Worm (Caenorhabditis elegans) whole organism, late embryonic: ENCODE data around the gene msp-40.

Source experiments
- C38D4.7 ChIP-seq: fragments of 200-800 bp; sonication (Bioruptor generic); optimal IDR thresholded peaks from 2 replicates; lab custom pipeline; 2018; ENCODE audit warnings: mild to moderate bottlenecking, missing genetic modification characterization, moderate library complexity, missing compliant biosample characterization
- F13H6.1 ChIP-seq: sonication (generic microtip); optimal IDR thresholded peaks from 2 replicates; lab custom pipeline; 2016; ENCODE audit warnings: missing genetic modification characterization, missing compliant biosample characterization
- K02D7.2 ChIP-seq: sonication (generic microtip); optimal IDR thresholded peaks from 2 replicates; lab custom pipeline; 2017; ENCODE audit warnings: mild to moderate bottlenecking, missing genetic modification characterization, missing compliant biosample characterization
- K09A11.1 ChIP-seq: sonication (generic microtip); optimal IDR thresholded peaks from 2 replicates; lab custom pipeline; 2017; ENCODE audit warnings: antibody characterized with exemption, mild to moderate bottlenecking, missing genetic modification characterization, missing compliant biosample characterization; ENCODE audit not compliant: insufficient read depth
- ahr-1 ChIP-seq: sonication (generic microtip); optimal IDR thresholded peaks from 2 replicates; lab custom pipeline; 2016; ENCODE audit warnings: missing genetic modification characterization, missing compliant biosample characterization
- ama-1 ChIP-seq: fragments of 150-350 bp; optimal IDR thresholded peaks from 2 replicates; lab custom pipeline; 2014
- ceh-22 ChIP-seq: sonication (generic microtip); optimal IDR thresholded peaks from 2 replicates; lab custom pipeline; 2017; ENCODE audit warnings: missing biosample characterization, missing genetic modification characterization
- ceh-34 ChIP-seq: sonication (generic microtip); optimal IDR thresholded peaks from 2 replicates; lab custom pipeline; 2016; ENCODE audit warnings: mild to moderate bottlenecking, missing genetic modification characterization, missing compliant biosample characterization
- che-1 ChIP-seq: sonication (generic microtip); optimal IDR thresholded peaks from 2 replicates; lab custom pipeline; 2016; ENCODE audit warnings: mild to moderate bottlenecking, missing genetic modification characterization, missing compliant biosample characterization
- elt-2 ChIP-seq: sonication (generic microtip); optimal IDR thresholded peaks from 2 replicates; lab custom pipeline; 2016; ENCODE audit warnings: missing genetic modification reagents, missing genetic modification characterization, missing compliant biosample characterization
- eyg-1 ChIP-seq: sonication (generic microtip); optimal IDR thresholded peaks from 2 replicates; lab custom pipeline; 2016; ENCODE audit warnings: missing genotype, missing genetic modification characterization, missing compliant biosample characterization
- hlh-30 ChIP-seq: sonication (generic microtip); optimal IDR thresholded peaks from 2 replicates; lab custom pipeline; 2017; ENCODE audit warnings: antibody characterized with exemption, missing genetic modification characterization, missing compliant biosample characterization; ENCODE audit not compliant: insufficient read depth
- mec-3 ChIP-seq: sonication (generic microtip); optimal IDR thresholded peaks from 2 replicates; lab custom pipeline; 2016; ENCODE audit warnings: borderline replicate concordance, missing genetic modification characterization, missing compliant biosample characterization
- odd-2 ChIP-seq: sonication (generic microtip); optimal IDR thresholded peaks from 2 replicates; lab custom pipeline; 2017; ENCODE audit warnings: antibody characterized with exemption, mild to moderate bottlenecking, missing genetic modification characterization, missing compliant biosample characterization
- pag-3 ChIP-seq: sonication (generic microtip); optimal IDR thresholded peaks from 2 replicates; lab custom pipeline; 2016; ENCODE audit warnings: missing compliant biosample characterization, missing genetic modification characterization, borderline replicate concordance
- pha-4 ChIP-seq: fragments of 150-350 bp; optimal IDR thresholded peaks from 2 replicates; lab custom pipeline; 2018; ENCODE audit warnings: missing biosample characterization, missing genetic modification reagents, missing genetic modification characterization
- pros-1 ChIP-seq: fragments of 150-350 bp; optimal IDR thresholded peaks from 2 replicates; lab custom pipeline; 2014; ENCODE audit warnings: missing biosample characterization, missing genetic modification reagents, missing genetic modification characterization
- ref-2 ChIP-seq: sonication (generic microtip); optimal IDR thresholded peaks from 2 replicates; lab custom pipeline; 2016; ENCODE audit warnings: missing genetic modification characterization, missing compliant biosample characterization
- rnt-1 ChIP-seq: sonication (generic microtip); optimal IDR thresholded peaks from 2 replicates; lab custom pipeline; 2016; ENCODE audit warnings: missing genetic modification characterization, missing compliant biosample characterization
- sdc-2 ChIP-seq: sonication (generic microtip); optimal IDR thresholded peaks from 2 replicates; lab custom pipeline; 2016; ENCODE audit warnings: missing genotype, missing genetic modification characterization, missing compliant biosample characterization
- sox-2 ChIP-seq: fragments of 200-800 bp; sonication (Bioruptor generic); IDR thresholded peaks from 2 replicates; pipeline ENCODE4 v1.3.6; 2022; ENCODE audit warnings: missing genetic modification reagents, missing genetic modification characterization, missing compliant biosample characterization
- sox-4 ChIP-seq: sonication (generic microtip); optimal IDR thresholded peaks from 2 replicates; lab custom pipeline; 2017; ENCODE audit warnings: mild to moderate bottlenecking, missing genetic modification characterization, inconsistent platforms, missing compliant biosample characterization
- tbx-7 ChIP-seq: sonication (generic microtip); optimal IDR thresholded peaks from 2 replicates; lab custom pipeline; 2016; ENCODE audit warnings: missing genotype, missing genetic modification characterization, missing compliant biosample characterization
- unc-55 ChIP-seq: sonication (generic microtip); optimal IDR thresholded peaks from 2 replicates; lab custom pipeline; 2017; ENCODE audit warnings: missing biosample characterization, missing genetic modification reagents, missing genetic modification characterization
- unc-86 ChIP-seq: sonication (generic microtip); optimal IDR thresholded peaks from 2 replicates; lab custom pipeline; 2016; ENCODE audit warnings: missing genetic modification characterization, missing compliant biosample characterization
- ztf-16 ChIP-seq: sonication (generic microtip); optimal IDR thresholded peaks from 2 replicates; lab custom pipeline; 2017; ENCODE audit warnings: missing genetic modification characterization, missing compliant biosample characterization

Gene msp-40

ce11 chrII:4806261-4806660, 19.0 kb upstream of the msp-40 start:
- TF ChIP-seq tbx-7 (tag; lab: Kevin White, UChicago), result no peak
- TF ChIP-seq ama-1 (lab: Kevin White, UChicago), result no peak
- no peak for TF ChIP-seq pros-1 (tag; lab: Kevin White, UChicago)

ce11 chrII:4806726-4807125, 18.5 kb upstream of the msp-40 start:
- no peak for TF ChIP-seq ref-2 (tag; lab: Kevin White, UChicago)
- TF ChIP-seq sox-2 (GFP tag; lab: Robert Waterston, UW), result no peak
- no peak for TF ChIP-seq ahr-1 (tag; lab: Kevin White, UChicago)

ce11 chrII:4811986-4812385, 13.2 kb upstream of the msp-40 start, which contains the start of gene rig-6:
TSS of gene rig-6 (minus strand) at chrII:4812086.
- TF ChIP-seq hlh-30 (tag; lab: Kevin White, UChicago), result no peak
- TF ChIP-seq mec-3 (tag; lab: Kevin White, UChicago), result no peak
- TF ChIP-seq eyg-1 (tag; lab: Kevin White, UChicago), result no peak
- TF ChIP-seq sox-4 (tag; lab: Kevin White, UChicago), result no peak
- no peak for TF ChIP-seq F13H6.1 (tag; lab: Kevin White, UChicago)
- TF ChIP-seq ama-1 (lab: Kevin White, UChicago), result no peak
- no peak for TF ChIP-seq odd-2 (tag; lab: Kevin White, UChicago)

ce11 chrII:4815356-4815755, 9.9 kb upstream of the msp-40 start:
- TF ChIP-seq pha-4, result no peak
- TF ChIP-seq K09A11.1 (tag; lab: Kevin White, UChicago), result no peak
- peak; percentile 94 for TF ChIP-seq ceh-34 (tag; lab: Kevin White, UChicago)
- TF ChIP-seq, all 69 proteins: peak for 1

- TF ChIP-seq pag-3 (tag; lab: Kevin White, UChicago), result no peak
These were observed 6.4 kb upstream of the msp-40 start for ce11 chrII:4818780-4819179.

- TF ChIP-seq che-1 (tag; lab: Kevin White, UChicago) (no peak), mec-3 (tag; lab: Kevin White, UChicago) (no peak), elt-2 (tag; lab: Kevin White, UChicago) (peak; percentile 15), K02D7.2 (tag; lab: Kevin White, UChicago) (no peak), sdc-2 (tag; lab: Kevin White, UChicago) (no peak), ceh-22 (tag; lab: Kevin White, UChicago) (no peak)
These were observed 3.5 kb upstream of the msp-40 start, which contains the start of gene lact-5 for ce11 chrII:4821739-4822138. TSS of gene lact-5 (minus strand) at chrII:4821739.

- TF ChIP-seq unc-86 (tag; lab: Kevin White, UChicago), result no peak
- TF ChIP-seq elt-2 (tag; lab: Kevin White, UChicago), result peak; percentile 60
- TF ChIP-seq C38D4.7 (GFP tag; lab: Kevin White, UChicago), result no peak
- TF ChIP-seq ztf-16 (tag; lab: Kevin White, UChicago), result no peak
- TF ChIP-seq, all 69 proteins: peak for 1
These were observed 2.6 kb upstream of the msp-40 start for ce11 chrII:4822610-4823009.

ce11 chrII:4827734-4828609, 2.8 kb downstream of the msp-40 start, which contains the start of the genes fbxb-88 and tbck-1:
TSS of gene fbxb-88 (minus strand) at chrII:4827884.
TSS of gene tbck-1 (plus strand) at chrII:4828559.
- peak; percentile 0 for TF ChIP-seq ceh-34 (tag; lab: Kevin White, UChicago)
- no peak for TF ChIP-seq elt-2 (tag; lab: Kevin White, UChicago)
- TF ChIP-seq sox-2 (GFP tag; lab: Robert Waterston, UW), result no peak
- peak; percentile 68 for TF ChIP-seq unc-55
- TF ChIP-seq rnt-1, result no peak
- TF ChIP-seq ztf-16 (tag; lab: Kevin White, UChicago), result no peak
- TF ChIP-seq pros-1 (tag; lab: Kevin White, UChicago), result no peak
